Fruit fly (Drosophila melanogaster) whole organism, embryonic: ENCODE data around the gene Tcs4.

Experiments used
- CG10274 ChIP-seq: fragments of 200-800 bp; sonication (Bioruptor generic); optimal IDR thresholded peaks from 3 replicates; lab custom pipeline; 2017; ENCODE audit warnings: missing biosample characterization, mild to moderate bottlenecking, missing genetic modification characterization
- CG12071 ChIP-seq: fragments of 200-800 bp; sonication (Bioruptor generic); optimal IDR thresholded peaks from 3 replicates; lab custom pipeline; 2018; ENCODE audit warnings: missing biosample characterization, mild to moderate bottlenecking, missing genetic modification characterization
- CG1233 ChIP-seq: fragments of 200-800 bp; sonication (Bioruptor generic); optimal IDR thresholded peaks from 4 replicates; lab custom pipeline; 2018; ENCODE audit warnings: missing biosample characterization, mild to moderate bottlenecking, missing genetic modification characterization
- CG12391 ChIP-seq: fragments of 200-800 bp; sonication (Bioruptor generic); optimal IDR thresholded peaks from 3 replicates; lab custom pipeline; 2018; ENCODE audit warnings: missing biosample characterization, mild to moderate bottlenecking, missing genetic modification characterization, moderate library complexity
- CG15514 ChIP-seq: fragments of 200-800 bp; sonication (Bioruptor generic); optimal IDR thresholded peaks from 3 replicates; lab custom pipeline; 2017; ENCODE audit warnings: missing biosample characterization, missing genetic modification characterization, mild to moderate bottlenecking, moderate library complexity, missing genetic modification reagents
- CG1603 ChIP-seq: fragments of 200-800 bp; sonication (Bioruptor generic); optimal IDR thresholded peaks from 2 replicates; lab custom pipeline; 2019; ENCODE audit warnings: missing biosample characterization, mild to moderate bottlenecking, missing genetic modification characterization, moderate library complexity
- CG17186 ChIP-seq: fragments of 200-800 bp; sonication (Bioruptor generic); optimal IDR thresholded peaks from 3 replicates; lab custom pipeline; 2017; ENCODE audit warnings: missing biosample characterization, missing genetic modification reagents, missing genetic modification characterization
- CG17612 ChIP-seq: fragments of 200-800 bp; sonication (Bioruptor generic); IDR thresholded peaks from 2 replicates; pipeline ENCODE4 v1.3.6; 2022; ENCODE audit warnings: missing biosample characterization, missing genetic modification characterization
- CG17829 ChIP-seq: fragments of 200-800 bp; optimal IDR thresholded peaks from 2 replicates; lab custom pipeline; 2019; ENCODE audit warnings: missing biosample characterization, mild to moderate bottlenecking, missing genetic modification characterization, moderate library complexity
- CG2120 ChIP-seq: fragments of 200-800 bp; sonication (Bioruptor generic); optimal IDR thresholded peaks from 3 replicates; lab custom pipeline; 2016; ENCODE audit warnings: missing biosample characterization, missing genetic modification characterization
- CG30431 ChIP-seq: fragments of 200-800 bp; sonication (Bioruptor generic); optimal IDR thresholded peaks from 2 replicates; lab custom pipeline; 2017; ENCODE audit warnings: missing biosample characterization, missing genetic modification characterization
- CG3847 ChIP-seq: fragments of 200-800 bp; sonication (Bioruptor generic); IDR thresholded peaks from 2 replicates; pipeline ENCODE4 v1.3.6; 2022; ENCODE audit warnings: missing biosample characterization, missing genetic modification characterization
- CG4328 ChIP-seq: fragments of 200-800 bp; sonication (Bioruptor generic); optimal IDR thresholded peaks from 3 replicates; lab custom pipeline; 2017; ENCODE audit warnings: missing biosample characterization, missing genetic modification reagents, missing genetic modification characterization
- CG6791 ChIP-seq: fragments of 200-800 bp; sonication (Bioruptor generic); IDR thresholded peaks from 3 replicates; pipeline ENCODE4 v1.3.6; 2022; ENCODE audit warnings: missing biosample characterization, missing genetic modification characterization; ENCODE audit not compliant: partially characterized antibody
- CG8765 ChIP-seq: fragments of 200-800 bp; sonication (Bioruptor generic); IDR thresholded peaks from 2 replicates; pipeline ENCODE4 v1.3.6; 2022; ENCODE audit warnings: missing biosample characterization, missing genetic modification characterization
- CG9797 ChIP-seq: fragments of 200-800 bp; sonication (Bioruptor generic); optimal IDR thresholded peaks from 3 replicates; lab custom pipeline; 2018; ENCODE audit warnings: missing biosample characterization, mild to moderate bottlenecking, missing genetic modification characterization
- CG9876 ChIP-seq: fragments of 200-800 bp; sonication (Bioruptor generic); optimal IDR thresholded peaks from 2 replicates; lab custom pipeline; 2016; ENCODE audit warnings: missing biosample characterization, missing genetic modification characterization
- Ets65A ChIP-seq: fragments of 200-800 bp; sonication (Bioruptor generic); peaks from one replicate; lab custom pipeline; 2016; ENCODE audit warnings: missing biosample characterization, missing genetic modification characterization
- Fer3 ChIP-seq: fragments of 200-800 bp; sonication (Bioruptor generic); optimal IDR thresholded peaks from 2 replicates; lab custom pipeline; 2018; ENCODE audit warnings: missing biosample characterization, mild to moderate bottlenecking, missing genetic modification characterization, moderate library complexity
- Hmx ChIP-seq: fragments of 200-800 bp; sonication (Bioruptor generic); optimal IDR thresholded peaks from 2 replicates; lab custom pipeline; 2016; ENCODE audit warnings: missing biosample characterization, missing genetic modification characterization
- Med ChIP-seq: fragments of 200-800 bp; sonication (Bioruptor generic); peaks from one replicate; lab custom pipeline; 2016; ENCODE audit warnings: missing biosample characterization, missing genetic modification characterization, mild to moderate bottlenecking, inconsistent platforms, moderate library complexity
- NFAT ChIP-seq: fragments of 200-800 bp; sonication (Bioruptor generic); IDR thresholded peaks from 2 replicates; pipeline ENCODE4 v1.3.6; 2022; ENCODE audit warnings: missing biosample characterization, missing genetic modification characterization
- Oaz ChIP-seq: fragments of 200-800 bp; sonication (Bioruptor generic); IDR thresholded peaks from 2 replicates; pipeline ENCODE4 v1.3.6; 2022; ENCODE audit warnings: missing biosample characterization, missing genetic modification characterization
- Ravus ChIP-seq: fragments of 200-800 bp; sonication (Bioruptor generic); IDR thresholded peaks from 2 replicates; pipeline ENCODE4 v1.3.6; 2022; ENCODE audit warnings: missing biosample characterization, missing genetic modification characterization
- Side ChIP-seq: fragments of 200-800 bp; sonication (Bioruptor generic); optimal IDR thresholded peaks from 2 replicates; lab custom pipeline; 2016; ENCODE audit warnings: missing biosample characterization, missing genetic modification characterization
- Sry-δ ChIP-seq: fragments of 200-800 bp; sonication (Bioruptor generic); optimal IDR thresholded peaks from 2 replicates; lab custom pipeline; 2016; ENCODE audit warnings: missing biosample characterization, missing genetic modification characterization
- ap ChIP-seq: fragments of 200-800 bp; sonication (Bioruptor generic); IDR thresholded peaks from 2 replicates; pipeline ENCODE4 v1.3.6; 2022; ENCODE audit warnings: missing biosample characterization, missing genetic modification characterization
- ase ChIP-seq: fragments of 200-800 bp; sonication (Bioruptor generic); IDR thresholded peaks from 3 replicates; pipeline ENCODE4 v1.3.6; 2022; ENCODE audit warnings: missing biosample characterization, missing genetic modification characterization
- crp ChIP-seq, 2 experiments: fragments of 200-800 bp; sonication (Bioruptor generic); optimal IDR thresholded peaks; 2 replicates in 1 of 2; 3 replicates in 1 of 2; lab custom pipeline; 2017; ENCODE audit warnings: missing biosample characterization in 2 of 2, missing genetic modification characterization in 2 of 2, mild to moderate bottlenecking in 1 of 2, moderate library complexity in 1 of 2
- dimm ChIP-seq: fragments of 200-800 bp; sonication (Bioruptor generic); IDR thresholded peaks from 2 replicates; pipeline ENCODE4 v1.3.6; 2022; ENCODE audit warnings: missing biosample characterization, missing genetic modification characterization
- dpn ChIP-seq, 2 experiments: fragments of 200-800 bp; sonication (Bioruptor generic); optimal IDR thresholded peaks; 3 replicates each; lab custom pipeline; 2016; ENCODE audit warnings: missing biosample characterization in 2 of 2, missing genetic modification characterization in 2 of 2
- dysf ChIP-seq: fragments of 200-800 bp; sonication (Bioruptor generic); IDR thresholded peaks from 3 replicates; pipeline ENCODE4 v1.3.6; 2022; ENCODE audit warnings: missing biosample characterization, missing genetic modification characterization
- esg ChIP-seq: fragments of 200-800 bp; sonication (Bioruptor generic); conservative IDR thresholded peaks from 2 replicates; pipeline ENCODE4 v1.3.6; 2022; ENCODE audit warnings: missing biosample characterization, missing genetic modification characterization
- fd3F ChIP-seq: fragments of 200-800 bp; sonication (Bioruptor generic); optimal IDR thresholded peaks from 2 replicates; lab custom pipeline; 2018; ENCODE audit warnings: missing biosample characterization, mild to moderate bottlenecking, missing genetic modification characterization, moderate library complexity
- gfzf ChIP-seq: fragments of 200-800 bp; sonication (Bioruptor generic); optimal IDR thresholded peaks from 2 replicates; lab custom pipeline; 2016; ENCODE audit warnings: missing biosample characterization, mild to moderate bottlenecking, missing genetic modification characterization, moderate library complexity
- gt ChIP-seq: fragments of 200-800 bp; sonication (Bioruptor generic); IDR thresholded peaks from 2 replicates; pipeline ENCODE4 v1.3.6; 2022; ENCODE audit warnings: missing biosample characterization, missing genetic modification characterization
- hbn ChIP-seq: fragments of 200-800 bp; sonication (Bioruptor generic); IDR thresholded peaks from 2 replicates; pipeline ENCODE4 v1.3.6; 2022; ENCODE audit warnings: missing biosample characterization, missing genetic modification characterization; ENCODE audit not compliant: partially characterized antibody
- ind ChIP-seq: fragments of 200-800 bp; sonication (Bioruptor generic); optimal IDR thresholded peaks from 3 replicates; lab custom pipeline; 2016; ENCODE audit warnings: missing biosample characterization, missing genetic modification characterization
- jumu ChIP-seq: fragments of 200-800 bp; sonication (Bioruptor generic); optimal IDR thresholded peaks from 3 replicates; lab custom pipeline; 2016; ENCODE audit warnings: missing biosample characterization, missing genetic modification characterization
- lab ChIP-seq: fragments of 200-800 bp; sonication (Bioruptor generic); optimal IDR thresholded peaks from 3 replicates; lab custom pipeline; 2017; ENCODE audit warnings: missing biosample characterization, missing genetic modification characterization, mild to moderate bottlenecking, moderate library complexity, missing genetic modification reagents
- mld ChIP-seq: fragments of 200-800 bp; sonication (Bioruptor generic); IDR thresholded peaks from 3 replicates; pipeline ENCODE4 v1.3.6; 2022; ENCODE audit warnings: missing biosample characterization, missing genetic modification characterization; ENCODE audit not compliant: partially characterized antibody
- onecut ChIP-seq: fragments of 200-800 bp; sonication (Bioruptor generic); IDR thresholded peaks from 2 replicates; pipeline ENCODE4 v1.3.6; 2022; ENCODE audit warnings: missing biosample characterization, missing genetic modification characterization
- pita ChIP-seq: fragments of 200-800 bp; sonication (Bioruptor generic); optimal IDR thresholded peaks from 2 replicates; lab custom pipeline; 2017; ENCODE audit warnings: missing biosample characterization, mild to moderate bottlenecking, missing genetic modification characterization
- psq ChIP-seq: fragments of 200-800 bp; sonication (Bioruptor generic); optimal IDR thresholded peaks from 2 replicates; lab custom pipeline; 2017; ENCODE audit warnings: missing biosample characterization, missing genetic modification characterization
- pum ChIP-seq: fragments of 200-800 bp; sonication (Bioruptor generic); optimal IDR thresholded peaks from 2 replicates; lab custom pipeline; 2016; ENCODE audit warnings: missing biosample characterization, missing genetic modification characterization
- pzg ChIP-seq: fragments of 200-800 bp; sonication (Bioruptor generic); optimal IDR thresholded peaks from 3 replicates; lab custom pipeline; 2018; ENCODE audit warnings: missing biosample characterization, mild to moderate bottlenecking, missing genetic modification characterization, moderate library complexity
- rib ChIP-seq: fragments of 200-800 bp; sonication (Bioruptor generic); IDR thresholded peaks from 2 replicates; pipeline ENCODE4 v1.3.6; 2022; ENCODE audit warnings: missing biosample characterization, missing genetic modification characterization
- sd ChIP-seq: fragments of 200-800 bp; sonication (Bioruptor generic); optimal IDR thresholded peaks from 3 replicates; lab custom pipeline; 2018; ENCODE audit warnings: missing biosample characterization, mild to moderate bottlenecking, missing genetic modification characterization, moderate library complexity
- sna ChIP-seq: fragments of 200-800 bp; sonication (Bioruptor generic); IDR thresholded peaks from 2 replicates; pipeline ENCODE4 v1.3.6; 2022; ENCODE audit warnings: missing biosample characterization, missing genetic modification characterization; ENCODE audit not compliant: partially characterized antibody
- tio ChIP-seq: fragments of 200-800 bp; sonication (Bioruptor generic); optimal IDR thresholded peaks from 2 replicates; lab custom pipeline; 2017; ENCODE audit warnings: missing biosample characterization, missing genetic modification characterization, inconsistent platforms
- trh ChIP-seq: fragments of 200-800 bp; sonication (Bioruptor generic); optimal IDR thresholded peaks from 2 replicates; lab custom pipeline; 2016; ENCODE audit warnings: missing biosample characterization, missing genetic modification characterization

Tcs4 gene

DNA sequence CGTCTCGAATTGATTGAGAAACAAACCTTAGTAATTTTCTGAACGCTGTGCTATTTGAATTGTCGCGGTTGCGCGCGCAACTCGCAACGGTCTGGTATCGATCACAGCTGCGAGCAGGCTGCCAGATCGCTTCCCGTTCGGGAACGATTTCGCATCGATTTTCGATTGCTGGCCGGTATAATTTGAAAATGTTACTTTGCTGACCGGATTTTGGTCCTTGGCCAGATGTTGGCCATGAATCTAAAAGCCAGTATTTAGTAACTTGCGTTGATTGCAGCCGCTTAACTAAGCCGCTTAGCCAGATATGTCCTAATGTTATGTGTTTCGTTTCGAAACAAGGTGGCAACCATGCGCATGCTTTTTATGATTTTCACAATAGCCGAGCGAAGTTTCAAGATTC, 47.0 kb upstream of the Tcs4 start (continued):
- TF ChIP-seq mld (no peak), sna (GFP tag; lab: Robert Waterston, UW) (peak; percentile 44; the same call in 1 of the 2 replicates), Ets65A (GFP tag; lab: Kevin White, UChicago) (peak; percentile 86), CG17612 (GFP tag; lab: Robert Waterston, UW) (no peak), esg (GFP tag; lab: Robert Waterston, UW) (no peak), sd (no peak), CG1603 (tag; lab: Kevin White, UChicago) (peak; percentile 68), fd3F (no peak), Oaz (GFP tag; lab: Robert Waterston, UW) (no peak), pzg (GFP tag; lab: Kevin White, UChicago) (peak; percentile 82), Hmx (GFP tag; lab: Kevin White, UChicago) (no peak), Sry-δ (GFP tag; lab: Kevin White, UChicago) (peak; percentile 75), rib (GFP tag; lab: Robert Waterston, UW) (no peak), CG9797 (peak; percentile 43), CG12391 (no peak), pum (GFP tag; lab: Kevin White, UChicago) (no peak), CG17186 (GFP tag; lab: Kevin White, UChicago) (peak; percentile 68), NFAT (GFP tag; lab: Robert Waterston, UW) (no peak), CG17829 (tag; lab: Kevin White, UChicago) (peak; percentile 11), dpn (GFP tag; optimal IDR thresholded peaks at IDR 0.05; lab: Kevin White, UChicago) (peak in 1 of 2 experiments; percentile 8), gfzf (peak; percentile 29), CG12071 (no peak), CG1233 (no peak), CG15514 (GFP tag; lab: Kevin White, UChicago) (peak; percentile 66), CG10274 (no peak), jumu (GFP tag; lab: Kevin White, UChicago) (peak; percentile 32), lab (GFP tag; lab: Kevin White, UChicago) (peak; percentile 26), CG3847 (peak; percentile 69), gt (GFP tag; lab: Robert Waterston, UW) (no peak), onecut (peak; percentile 53), CG4328 (no peak), pita (no peak), trh (GFP tag; lab: Kevin White, UChicago) (no peak), crp (GFP tag; optimal IDR thresholded peaks at IDR 0.05; lab: Kevin White, UChicago) (peak in 1 of 2 experiments; percentile 59), dysf (GFP tag; lab: Robert Waterston, UW) (0 out of 3 replicates have a peak, but pooled peaks have one; percentile 15), Side (GFP tag; lab: Kevin White, UChicago) (no peak), ap (GFP tag; lab: Robert Waterston, UW) (no peak), CG30431 (GFP tag; lab: Kevin White, UChicago) (no peak), hbn (GFP tag; lab: Robert Waterston, UW) (no peak), CG2120 (peak; percentile 6), CG8765 (GFP tag; lab: Robert Waterston, UW) (no peak), dimm (GFP tag; lab: Robert Waterston, UW) (no peak), CG9876 (GFP tag; lab: Kevin White, UChicago) (no peak), tio (GFP tag; lab: Kevin White, UChicago) (no peak), Fer3 (tag; lab: Kevin White, UChicago) (no peak), Ravus (GFP tag; lab: Robert Waterston, UW) (no peak), psq (GFP tag; lab: Kevin White, UChicago) (no peak), Med (GFP tag; lab: Kevin White, UChicago) (peak; percentile 83), ind (peak; percentile 6), CG6791 (peak; percentile 63; the same call in 2 of the 3 replicates), ase (GFP tag; lab: Robert Waterston, UW) (no peak)
